Fruit fly (Drosophila melanogaster) whole organism, embryonic: Measurements from ENCODE around the gene RluA-1.

ENCODE experiments used
- CG31224 ChIP-seq: fragments of 200-800 bp; sonication (Bioruptor generic); IDR thresholded peaks from 2 replicates; pipeline ENCODE4 v1.3.6; 2022; ENCODE audit warnings: missing biosample characterization, missing genetic modification characterization
- CG7745 ChIP-seq: fragments of 200-800 bp; sonication (Bioruptor generic); optimal IDR thresholded peaks from 2 replicates; lab custom pipeline; 2018; ENCODE audit warnings: missing biosample characterization, mild to moderate bottlenecking, missing genetic modification characterization, moderate library complexity
- CG7987 ChIP-seq: fragments of 200-800 bp; sonication (Bioruptor generic); optimal IDR thresholded peaks from 2 replicates; lab custom pipeline; 2018; ENCODE audit warnings: missing biosample characterization, mild to moderate bottlenecking, missing genetic modification characterization, moderate library complexity
- CG8388 ChIP-seq: fragments of 200-800 bp; sonication (Bioruptor generic); optimal IDR thresholded peaks from 2 replicates; lab custom pipeline; 2019; ENCODE audit warnings: missing biosample characterization, mild to moderate bottlenecking, missing genetic modification characterization, moderate library complexity
- Gug ChIP-seq: fragments of 200-800 bp; sonication (Bioruptor generic); IDR thresholded peaks from 4 replicates; pipeline ENCODE4 v1.3.6; 2022; ENCODE audit warnings: missing biosample characterization, missing genetic modification characterization
- al ChIP-seq: fragments of 200-800 bp; sonication (Bioruptor generic); IDR thresholded peaks from 2 replicates; pipeline ENCODE4 v1.3.6; 2022; ENCODE audit warnings: missing biosample characterization, missing genetic modification characterization
- br ChIP-seq: fragments of >200 bp; optimal IDR thresholded peaks from 2 replicates; lab custom pipeline; 2017
- her ChIP-seq: fragments of 200-800 bp; sonication (Bioruptor generic); optimal IDR thresholded peaks from 2 replicates; lab custom pipeline; 2016; ENCODE audit warnings: missing biosample characterization, missing genetic modification characterization
- pan ChIP-seq, 4 experiments: fragments of >200 bp in 3 of 4; fragments of 200-800 bp in 1 of 4; sonication (Bioruptor generic) in 1 of 4; optimal IDR thresholded peaks in 3 of 4; IDR thresholded peaks in 1 of 4; 2 replicates each; pipeline versions ENCODE4 v1.3.6 to Lab custom; 2017 to 2022; ENCODE audit warnings: missing biosample characterization in 2 of 4, missing genetic modification characterization in 2 of 4, mixed read lengths in 1 of 4
- pros ChIP-seq: fragments of 200-800 bp; sonication (Bioruptor generic); optimal IDR thresholded peaks from 3 replicates; lab custom pipeline; 2019; ENCODE audit warnings: missing biosample characterization, mild to moderate bottlenecking, missing genetic modification characterization, moderate library complexity
- stwl ChIP-seq: fragments of 200-800 bp; sonication (Bioruptor generic); optimal IDR thresholded peaks from 3 replicates; lab custom pipeline; 2018; ENCODE audit warnings: missing biosample characterization, mild to moderate bottlenecking, missing genetic modification characterization, moderate library complexity
- zfh2 ChIP-seq: fragments of 200-800 bp; sonication (Bioruptor generic); optimal IDR thresholded peaks from 2 replicates; lab custom pipeline; 2016; ENCODE audit warnings: missing biosample characterization, missing genetic modification characterization

dm6 chr2L:10439174-10439573 lies 35.0 kb downstream of the RluA-1 start, which contains the start of gene Nse4:
- TF ChIP-seq stwl (tag; lab: Kevin White, UChicago) (peak; percentile 79), CG7987 (GFP tag; lab: Kevin White, UChicago) (no peak), CG31224 (GFP tag; lab: Robert Waterston, UW) (no peak), pan (optimal IDR thresholded peaks at IDR 0.05; lab: Kevin White, UChicago) (no peak), pan (GFP tag; optimal IDR thresholded peaks at IDR 0.05 in 1 of 2, IDR thresholded peaks at IDR 0.05 in 1 of 2) (no peak), CG7745 (tag; lab: Kevin White, UChicago) (no peak), br (lab: Kevin White, UChicago) (no peak), CG8388 (GFP tag; lab: Kevin White, UChicago) (no peak), pros (GFP tag; lab: Kevin White, UChicago) (no peak), Gug (GFP tag; lab: Robert Waterston, UW) (no peak), her (no peak), al (GFP tag; lab: Robert Waterston, UW) (no peak), zfh2 (GFP tag; lab: Kevin White, UChicago) (no peak)
